Worm (Caenorhabditis elegans) whole organism, early embryonic: ENCODE measurements around the gene sem-5.

Source experiments
- scrt-1 ChIP-seq: fragments of 200-800 bp; sonication (Bioruptor generic); IDR thresholded peaks from 2 replicates; pipeline ENCODE4 v1.3.6; 2022; ENCODE audit warnings: missing genetic modification characterization, missing compliant biosample characterization

The sem-5 gene

DNA sequence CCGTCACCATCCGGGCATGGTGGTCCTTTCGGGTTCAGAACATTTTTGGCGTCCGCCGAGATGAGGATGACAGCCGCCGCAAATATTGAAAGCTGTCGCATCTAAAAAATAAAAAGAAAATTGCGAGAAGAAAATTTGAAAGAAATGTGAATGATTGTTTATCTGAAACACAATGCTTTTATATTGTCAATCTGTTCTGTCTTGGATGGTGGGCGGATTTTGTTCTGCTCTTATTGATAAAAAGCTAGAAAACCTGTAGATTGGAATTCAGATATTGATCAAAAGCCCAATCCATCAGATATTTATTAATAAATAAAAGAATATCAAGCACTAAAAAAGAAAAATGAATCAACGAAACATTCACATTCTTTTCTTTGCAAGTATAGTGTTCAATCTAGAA, 47.7 kb downstream of the sem-5 start, which contains the start of gene C39D10.7:
Gene C39D10.7, minus strand, starts transcription at position 101 of the 400 bp plus-strand sequence.
- TF ChIP-seq scrt-1 (GFP tag; lab: Robert Waterston, UW): no peak
